Fruit fly (Drosophila melanogaster): ENCODE data around the gene Duba.

dm6 chr3L:11582097-11582496, 27.2 kb downstream of the Duba start, which contains the start of gene CG33269:
- TF ChIP-seq CG9139 (GFP tag; optimal IDR thresholded peaks at IDR 0.05): no peak
- TF ChIP-seq CG6854 (GFP tag; optimal IDR thresholded peaks at IDR 0.05): no peak
- no peak for TF ChIP-seq Sox102F (GFP tag; optimal IDR thresholded peaks at IDR 0.05)
- no peak for TF ChIP-seq CG8119 (GFP tag; IDR thresholded peaks at IDR 0.05)
- no peak for TF ChIP-seq vri (GFP tag; optimal IDR thresholded peaks at IDR 0.05)
- no peak for TF ChIP-seq Ets21C (GFP tag; optimal IDR thresholded peaks at IDR 0.05)
- no peak for TF ChIP-seq esn (GFP tag; optimal IDR thresholded peaks at IDR 0.05)
- TF ChIP-seq CG1621 (tag; optimal IDR thresholded peaks at IDR 0.05): no peak
- no peak for TF ChIP-seq CG32006 (GFP tag; optimal IDR thresholded peaks at IDR 0.05)
- TF ChIP-seq Gug (GFP tag; IDR thresholded peaks at IDR 0.05): no peak

Data from whole organism, prepupa.